Worm (Caenorhabditis elegans) whole organism, L3 larva: ENCODE results near the gene smz-1.

ENCODE experiments used
- ZK546.5 ChIP-seq: sonication (generic microtip); optimal IDR thresholded peaks from 2 replicates; lab custom pipeline; 2017; ENCODE audit warnings: missing biosample characterization, missing genetic modification characterization
- elt-3 ChIP-seq, 3 experiments: fragments of 150-350 bp in 1 of 3; sonication (generic microtip) in 2 of 3; optimal IDR thresholded peaks; 2 replicates in 2 of 3; 4 replicates in 1 of 3; lab custom pipeline; 2014 to 2017; ENCODE audit warnings: missing biosample characterization in 3 of 3, missing genetic modification characterization in 3 of 3
- fos-1 ChIP-seq: fragments of 150-350 bp; optimal IDR thresholded peaks from 2 replicates; lab custom pipeline; 2014; ENCODE audit warnings: missing biosample characterization, missing genetic modification characterization
- lin-39 ChIP-seq: fragments of 150-350 bp; optimal IDR thresholded peaks from 2 replicates; lab custom pipeline; 2018; ENCODE audit warnings: missing biosample characterization, missing genetic modification reagents, missing genetic modification characterization
- mdl-1 ChIP-seq: fragments of 150-350 bp; optimal IDR thresholded peaks from 2 replicates; lab custom pipeline; 2014; ENCODE audit warnings: missing biosample characterization, missing genetic modification characterization
- nhr-237 ChIP-seq: fragments of 150-350 bp; optimal IDR thresholded peaks from 2 replicates; lab custom pipeline; 2014; ENCODE audit warnings: missing biosample characterization, missing genetic modification characterization
- nhr-25 ChIP-seq: sonication (generic microtip); optimal IDR thresholded peaks from 2 replicates; lab custom pipeline; 2017; ENCODE audit warnings: missing biosample characterization, missing genetic modification characterization
- nhr-76 ChIP-seq: fragments of 150-350 bp; sonication (generic microtip); optimal IDR thresholded peaks from 5 replicates; lab custom pipeline; 2014; ENCODE audit warnings: missing biosample characterization, missing genetic modification characterization
- nhr-77 ChIP-seq: fragments of 150-350 bp; optimal IDR thresholded peaks from 2 replicates; lab custom pipeline; 2014; ENCODE audit warnings: missing biosample characterization, missing genetic modification characterization
- sea-2 ChIP-seq: fragments of 150-350 bp; sonication (generic microtip); optimal IDR thresholded peaks from 4 replicates; lab custom pipeline; 2014; ENCODE audit warnings: missing biosample characterization, missing genetic modification reagents, missing genetic modification characterization
- skn-1 ChIP-seq: fragments of 150-350 bp; optimal IDR thresholded peaks from 2 replicates; lab custom pipeline; 2014; ENCODE audit warnings: missing biosample characterization, missing genetic modification characterization
- unc-62 ChIP-seq: fragments of 150-350 bp; sonication (generic microtip); optimal IDR thresholded peaks from 4 replicates; lab custom pipeline; 2014; ENCODE audit warnings: missing biosample characterization, missing genetic modification reagents, missing genetic modification characterization

- TF ChIP-seq skn-1 (tag; lab: Kevin White, UChicago) (no peak), unc-62 (GFP tag; lab: Kevin White, UChicago) (no peak), sea-2 (GFP tag; lab: Kevin White, UChicago) (no peak), nhr-77 (no peak), lin-39 (tag; lab: Kevin White, UChicago) (no peak), elt-3 (tag; optimal IDR thresholded peaks at IDR 0.05; lab: Kevin White, UChicago) (no peak), fos-1 (tag; lab: Kevin White, UChicago) (no peak), ZK546.5 (tag; lab: Kevin White, UChicago) (no peak), nhr-237 (no peak), nhr-25 (tag; lab: Kevin White, UChicago) (no peak), nhr-76 (no peak), mdl-1 (no peak)
Observed at ce11 chrIV:12431755-12432154, 23.1 kb upstream of the smz-1 start.
